Worm (Caenorhabditis elegans): ENCODE data around the gene tgt-2.

ce11 chrV:19037222-19037621 is 39.1 kb downstream of the tgt-2 start, which contains the start of gene asp-17:
- TF ChIP-seq mdl-1 (tag; optimal IDR thresholded peaks at IDR 0.05), result no peak
- TF ChIP-seq ceh-16 (tag; optimal IDR thresholded peaks at IDR 0.05), result no peak
- no peak for TF ChIP-seq ama-1 (optimal IDR thresholded peaks at IDR 0.05)
- TF ChIP-seq nhr-12 (tag; optimal IDR thresholded peaks at IDR 0.05), result no peak
- TF ChIP-seq nhr-23 (tag; optimal IDR thresholded peaks at IDR 0.05), result no peak
- TF ChIP-seq ZK546.5 (tag; optimal IDR thresholded peaks at IDR 0.05), result no peak
- no peak for TF ChIP-seq nhr-11 (tag; optimal IDR thresholded peaks at IDR 0.05)
- TF ChIP-seq nhr-25 (tag; optimal IDR thresholded peaks at IDR 0.05), result no peak
- TF ChIP-seq unc-62 (GFP tag; optimal IDR thresholded peaks at IDR 0.05), result no peak
- no peak for TF ChIP-seq nhr-77 (tag; optimal IDR thresholded peaks at IDR 0.05)
- TF ChIP-seq tbx-2 (tag; optimal IDR thresholded peaks at IDR 0.05), result no peak
- no peak for TF ChIP-seq skn-1 (tag; optimal IDR thresholded peaks at IDR 0.05)
- TF ChIP-seq nhr-28 (tag; optimal IDR thresholded peaks at IDR 0.05), result no peak

All from whole organism, L3 larva.